Worm (Caenorhabditis elegans): ENCODE results near the gene nep-4.
"Not testable (repeated sequence)": the region's sequence is repeated elsewhere in the genome, so short reads cannot be mapped to it uniquely, and the experiment has no call there.

The nep-4 gene

DNA sequence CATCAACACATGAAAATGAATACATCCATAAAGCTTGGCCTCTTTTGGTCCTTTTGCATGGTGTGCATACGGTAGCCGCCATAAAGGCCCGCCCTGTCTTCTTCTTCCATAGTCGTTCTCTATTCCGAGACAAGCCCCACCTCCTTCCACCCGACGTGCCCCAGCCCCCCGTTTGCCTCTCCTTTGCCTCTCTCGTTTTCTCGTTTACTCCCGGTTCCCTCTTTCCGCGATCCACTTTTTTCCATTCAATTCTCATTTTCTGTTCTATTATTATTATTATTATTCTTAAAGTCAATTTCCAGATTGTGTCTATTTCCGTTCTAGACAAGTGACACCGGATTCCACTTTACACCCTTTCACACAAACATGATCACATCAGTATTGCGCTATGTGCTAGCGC lies 26.1 kb upstream of the nep-4 start, which contains the start of gene unc-6:
TSS of gene unc-6 (plus strand) at position 301 of the 400 bp plus-strand sequence.
- TF ChIP-seq flt-1 (GFP tag; IDR thresholded peaks at IDR 0.05) (no peak), sea-1 (GFP tag; conservative IDR thresholded peaks at IDR 0.05) (no peak), scrt-1 (GFP tag; IDR thresholded peaks at IDR 0.05) (no peak), B0310.2 (tag; optimal IDR thresholded peaks at IDR 0.05) (no peak), hmg-4 (GFP tag; optimal IDR thresholded peaks at IDR 0.05) (no peak), tra-4 (tag; optimal IDR thresholded peaks at IDR 0.05) (no peak), tbx-37 (GFP tag; conservative IDR thresholded peaks at IDR 0.05) (no peak), F13C5.2 (tag; optimal IDR thresholded peaks at IDR 0.05) (no peak), hnd-1 (tag; optimal IDR thresholded peaks at IDR 0.05) (no peak), ceh-36 (tag; optimal IDR thresholded peaks at IDR 0.05) (no peak), aly-1 (tag; optimal IDR thresholded peaks at IDR 0.05) (no peak)

DNA sequence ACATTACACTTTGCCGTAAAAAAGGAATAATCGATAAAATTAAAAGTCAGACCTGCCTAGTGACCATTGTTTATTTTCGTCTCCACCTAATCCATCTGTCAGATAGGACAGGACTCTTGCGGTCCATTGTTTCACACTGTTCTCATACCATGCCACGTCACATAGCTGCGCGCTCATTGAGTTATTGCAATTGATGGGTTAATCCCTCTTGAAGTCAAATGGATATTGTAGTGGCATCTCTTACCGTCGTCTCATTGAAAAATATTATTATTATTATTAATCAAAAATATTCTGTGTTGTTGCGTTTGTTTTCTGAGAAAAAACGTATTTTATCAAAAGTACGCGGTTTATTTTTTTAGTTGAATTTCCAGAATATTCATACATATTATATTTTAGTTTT lies 25.0 kb upstream of the nep-4 start:
- TF ChIP-seq sea-1 (GFP tag; conservative IDR thresholded peaks at IDR 0.05) = no peak
- TF ChIP-seq pes-1 (GFP tag; IDR thresholded peaks at IDR 0.05) = no peak

- no peak for TF ChIP-seq ama-1 (optimal IDR thresholded peaks at IDR 0.05)
- no peak for TF ChIP-seq tbx-37 (GFP tag; conservative IDR thresholded peaks at IDR 0.05)
- no peak for TF ChIP-seq hmg-4 (GFP tag; optimal IDR thresholded peaks at IDR 0.05)
- no peak for TF ChIP-seq tra-4 (tag; optimal IDR thresholded peaks at IDR 0.05)
- no peak for TF ChIP-seq sea-1 (GFP tag; conservative IDR thresholded peaks at IDR 0.05)
Observed at ce11 chrX:6885227-6885853, 22.1 kb upstream of the nep-4 start, which contains the start of gene F41C6.7. Gene F41C6.7, minus strand, starts transcription at chrX:6885277.

ce11 chrX:6884439-6884838 lies 21.2 kb upstream of the nep-4 start:
- TF ChIP-seq B0310.2 (tag; optimal IDR thresholded peaks at IDR 0.05) = no peak
- no peak for TF ChIP-seq sea-1 (GFP tag; conservative IDR thresholded peaks at IDR 0.05)
- no peak for TF ChIP-seq hmbx-1 (tag; optimal IDR thresholded peaks at IDR 0.05)
- TF ChIP-seq tbx-11 (GFP tag; IDR thresholded peaks at IDR 0.05) = no peak
- no peak for TF ChIP-seq scrt-1 (GFP tag; IDR thresholded peaks at IDR 0.05)
- no peak for TF ChIP-seq ama-1 (optimal IDR thresholded peaks at IDR 0.05)
- TF ChIP-seq hmg-4 (GFP tag; optimal IDR thresholded peaks at IDR 0.05) = no peak
- no peak for TF ChIP-seq pes-1 (GFP tag; IDR thresholded peaks at IDR 0.05)
- no peak for TF ChIP-seq tra-4 (tag; optimal IDR thresholded peaks at IDR 0.05)
- TF ChIP-seq F13C5.2 (tag; optimal IDR thresholded peaks at IDR 0.05) = no peak
- no peak for TF ChIP-seq tbx-37 (GFP tag; conservative IDR thresholded peaks at IDR 0.05)
- TF ChIP-seq aly-1 (tag; optimal IDR thresholded peaks at IDR 0.05) = no peak
- TF ChIP-seq flt-1 (GFP tag; IDR thresholded peaks at IDR 0.05) = no peak
- no peak for TF ChIP-seq hnd-1 (tag; optimal IDR thresholded peaks at IDR 0.05)
- TF ChIP-seq ets-7 (tag; optimal IDR thresholded peaks at IDR 0.05) = no peak
- no peak for TF ChIP-seq ceh-36 (tag; optimal IDR thresholded peaks at IDR 0.05)
- TF ChIP-seq ceh-13 (GFP tag; optimal IDR thresholded peaks at IDR 0.05) = no peak

- TF ChIP-seq ceh-36 (tag; optimal IDR thresholded peaks at IDR 0.05); tbx-37 (GFP tag; conservative IDR thresholded peaks at IDR 0.05); pes-1 (GFP tag; IDR thresholded peaks at IDR 0.05): not testable (repeated sequence)
Observed at ce11 chrX:6881795-6882194, 18.6 kb upstream of the nep-4 start, which contains the start of gene F41C6.6. Gene F41C6.6, minus strand, starts transcription at chrX:6881895.

DNA sequence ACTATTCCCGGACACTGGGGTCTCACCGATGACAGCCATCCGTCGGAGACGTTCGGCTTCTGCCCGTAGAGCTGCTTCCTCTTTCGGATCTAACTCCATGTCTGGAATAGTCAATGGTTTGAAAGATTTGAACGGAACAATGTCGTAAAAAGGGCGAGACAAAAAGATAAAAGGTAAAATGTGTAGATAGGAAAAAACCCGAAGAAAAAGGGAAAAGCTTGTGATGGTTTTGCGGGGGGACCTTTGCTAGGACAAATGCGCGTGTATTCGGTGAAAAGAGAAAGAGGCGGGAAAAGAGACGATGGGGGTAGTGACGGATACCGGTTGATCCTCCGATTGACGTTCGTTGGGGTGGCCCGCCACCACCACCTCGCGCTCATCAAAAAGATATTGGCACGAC lies 14.2 kb upstream of the nep-4 start, which contains the start of gene col-173:
TSS of gene col-173 (minus strand) at position 101 of the 400 bp plus-strand sequence.
- no peak for TF ChIP-seq ceh-13 (GFP tag; optimal IDR thresholded peaks at IDR 0.05)
- no peak for TF ChIP-seq hnd-1 (tag; optimal IDR thresholded peaks at IDR 0.05)
- TF ChIP-seq ets-7 (tag; optimal IDR thresholded peaks at IDR 0.05) = no peak
- no peak for TF ChIP-seq scrt-1 (GFP tag; IDR thresholded peaks at IDR 0.05)
- no peak for TF ChIP-seq F13C5.2 (tag; optimal IDR thresholded peaks at IDR 0.05)
- no peak for TF ChIP-seq ama-1 (optimal IDR thresholded peaks at IDR 0.05)
- no peak for TF ChIP-seq hmg-4 (GFP tag; optimal IDR thresholded peaks at IDR 0.05)

- TF ChIP-seq tbx-11 (GFP tag; IDR thresholded peaks at IDR 0.05) = no peak
Observed at ce11 chrX:6875273-6875672, 12.0 kb upstream of the nep-4 start.

- TF ChIP-seq aly-1 (tag; optimal IDR thresholded peaks at IDR 0.05) (no peak), sea-1 (GFP tag; conservative IDR thresholded peaks at IDR 0.05) (no peak), pes-1 (GFP tag; IDR thresholded peaks at IDR 0.05) (no peak), F13C5.2 (tag; optimal IDR thresholded peaks at IDR 0.05) (no peak), scrt-1 (GFP tag; IDR thresholded peaks at IDR 0.05) (no peak), tra-4 (tag; optimal IDR thresholded peaks at IDR 0.05) (no peak), tbx-11 (GFP tag; IDR thresholded peaks at IDR 0.05) (no peak), ceh-36 (tag; optimal IDR thresholded peaks at IDR 0.05) (no peak), hmg-4 (GFP tag; optimal IDR thresholded peaks at IDR 0.05) (no peak), hnd-1 (tag; optimal IDR thresholded peaks at IDR 0.05) (no peak), tbx-37 (GFP tag; conservative IDR thresholded peaks at IDR 0.05) (no peak), B0310.2 (tag; optimal IDR thresholded peaks at IDR 0.05) (no peak), hmbx-1 (tag; optimal IDR thresholded peaks at IDR 0.05) (no peak), ceh-13 (GFP tag; optimal IDR thresholded peaks at IDR 0.05) (no peak), ama-1 (optimal IDR thresholded peaks at IDR 0.05) (no peak), flt-1 (GFP tag; IDR thresholded peaks at IDR 0.05) (no peak), ets-7 (tag; optimal IDR thresholded peaks at IDR 0.05) (no peak)
Observed at ce11 chrX:6874723-6875122, 11.5 kb upstream of the nep-4 start, which contains the start of gene F41C6.4. Gene F41C6.4, minus strand, starts transcription at chrX:6874823.

All from whole organism, early embryonic.